Fruit fly (Drosophila melanogaster) whole organism, embryonic: ENCODE measurements around the gene CG9372.

Experiments
- ATbp ChIP-seq: fragments of 200-800 bp; sonication (Bioruptor generic); optimal IDR thresholded peaks from 2 replicates; lab custom pipeline; 2017; ENCODE audit warnings: missing biosample characterization, mild to moderate bottlenecking, missing genetic modification characterization, missing genetic modification reagents
- Ada2b ChIP-seq: fragments of 200-800 bp; sonication (Bioruptor generic); IDR thresholded peaks from 2 replicates; pipeline ENCODE4 v1.3.6; 2022; ENCODE audit warnings: missing biosample characterization, missing genetic modification characterization
- CG10209 ChIP-seq: fragments of 200-800 bp; sonication (Bioruptor generic); optimal IDR thresholded peaks from 3 replicates; lab custom pipeline; 2017; ENCODE audit warnings: missing biosample characterization, mild to moderate bottlenecking, missing genetic modification characterization, missing genetic modification reagents
- CG10321 ChIP-seq: fragments of 200-800 bp; sonication (Bioruptor generic); IDR thresholded peaks from 2 replicates; pipeline ENCODE4 v1.3.6; 2022; ENCODE audit warnings: missing biosample characterization, missing genetic modification characterization
- CG10543 ChIP-seq: fragments of 200-800 bp; sonication (Bioruptor generic); optimal IDR thresholded peaks from 3 replicates; lab custom pipeline; 2017; ENCODE audit warnings: missing biosample characterization, mild to moderate bottlenecking, missing genetic modification characterization, moderate library complexity
- CG11504 ChIP-seq: fragments of 200-800 bp; sonication (Bioruptor generic); optimal IDR thresholded peaks from 3 replicates; lab custom pipeline; 2019; ENCODE audit warnings: missing biosample characterization, mild to moderate bottlenecking, missing genetic modification characterization, moderate library complexity
- CG1233 ChIP-seq: fragments of 200-800 bp; sonication (Bioruptor generic); optimal IDR thresholded peaks from 4 replicates; lab custom pipeline; 2018; ENCODE audit warnings: missing biosample characterization, mild to moderate bottlenecking, missing genetic modification characterization
- CG14050 ChIP-seq: fragments of 200-800 bp; sonication (Bioruptor generic); IDR thresholded peaks from 3 replicates; pipeline ENCODE4 v1.3.6; 2022; ENCODE audit warnings: missing biosample characterization, missing genetic modification characterization
- CG14710 ChIP-seq: fragments of 200-800 bp; sonication (Bioruptor generic); optimal IDR thresholded peaks from 3 replicates; lab custom pipeline; 2019; ENCODE audit warnings: missing biosample characterization, mild to moderate bottlenecking, missing genetic modification characterization, moderate library complexity
- CG15073 ChIP-seq: fragments of 200-800 bp; sonication (Bioruptor generic); optimal IDR thresholded peaks from 2 replicates; lab custom pipeline; 2016; ENCODE audit warnings: missing biosample characterization, missing genetic modification characterization
- CG17612 ChIP-seq: fragments of 200-800 bp; sonication (Bioruptor generic); IDR thresholded peaks from 2 replicates; pipeline ENCODE4 v1.3.6; 2022; ENCODE audit warnings: missing biosample characterization, missing genetic modification characterization
- CG1792 ChIP-seq: fragments of 200-800 bp; sonication (Bioruptor generic); optimal IDR thresholded peaks from 2 replicates; lab custom pipeline; 2016; ENCODE audit warnings: missing biosample characterization, missing genetic modification characterization
- CG18262 ChIP-seq: fragments of 200-800 bp; optimal IDR thresholded peaks from 3 replicates; lab custom pipeline; 2019; ENCODE audit warnings: missing biosample characterization, mild to moderate bottlenecking, missing genetic modification characterization, moderate library complexity
- CG4360 ChIP-seq: fragments of 200-800 bp; sonication (Bioruptor generic); IDR thresholded peaks from 2 replicates; pipeline ENCODE4 v1.3.6; 2022; ENCODE audit warnings: missing biosample characterization, missing genetic modification characterization
- CG5953 ChIP-seq: fragments of 200-800 bp; sonication (Bioruptor generic); IDR thresholded peaks from 2 replicates; pipeline ENCODE4 v1.3.6; 2022; ENCODE audit warnings: missing biosample characterization, missing genetic modification characterization
- CG6791 ChIP-seq: fragments of 200-800 bp; sonication (Bioruptor generic); IDR thresholded peaks from 3 replicates; pipeline ENCODE4 v1.3.6; 2022; ENCODE audit warnings: missing biosample characterization, missing genetic modification characterization; ENCODE audit not compliant: partially characterized antibody
- CG8388 ChIP-seq: fragments of 200-800 bp; sonication (Bioruptor generic); optimal IDR thresholded peaks from 2 replicates; lab custom pipeline; 2019; ENCODE audit warnings: missing biosample characterization, mild to moderate bottlenecking, missing genetic modification characterization, moderate library complexity
- CoRest ChIP-seq: fragments of 200-800 bp; sonication (Bioruptor generic); optimal IDR thresholded peaks from 3 replicates; lab custom pipeline; 2018; ENCODE audit warnings: missing biosample characterization, mild to moderate bottlenecking, missing genetic modification characterization, moderate library complexity
- D19B ChIP-seq: fragments of 200-800 bp; sonication (Bioruptor generic); optimal IDR thresholded peaks from 2 replicates; lab custom pipeline; 2017; ENCODE audit warnings: missing biosample characterization, mild to moderate bottlenecking, missing genetic modification characterization
- Dref ChIP-seq: fragments of 200-800 bp; sonication (Bioruptor generic); IDR thresholded peaks from 2 replicates; pipeline ENCODE4 v1.3.6; 2022; ENCODE audit warnings: missing biosample characterization, missing genetic modification characterization
- Eip74EF ChIP-seq, 2 experiments: fragments of 200-800 bp in 1 of 2; fragments of >200 bp in 1 of 2; sonication (Bioruptor generic) in 1 of 2; optimal IDR thresholded peaks; 2 replicates each; lab custom pipeline; 2017 to 2019; ENCODE audit warnings: missing biosample characterization in 2 of 2, missing genetic modification characterization in 2 of 2, mild to moderate bottlenecking in 1 of 2, moderate library complexity in 1 of 2
- Fer3 ChIP-seq: fragments of 200-800 bp; sonication (Bioruptor generic); optimal IDR thresholded peaks from 2 replicates; lab custom pipeline; 2018; ENCODE audit warnings: missing biosample characterization, mild to moderate bottlenecking, missing genetic modification characterization, moderate library complexity
- Hr78 ChIP-seq, 2 experiments: fragments of 200-800 bp in 1 of 2; fragments of >200 bp in 1 of 2; sonication (Bioruptor generic) in 1 of 2; optimal IDR thresholded peaks; 2 replicates each; lab custom pipeline; 2017 to 2019; ENCODE audit warnings: missing biosample characterization in 2 of 2, missing genetic modification characterization in 2 of 2, mild to moderate bottlenecking in 1 of 2, moderate library complexity in 1 of 2
- Nf-YB ChIP-seq: fragments of 200-800 bp; sonication (Bioruptor generic); optimal IDR thresholded peaks from 3 replicates; lab custom pipeline; 2019; ENCODE audit warnings: missing biosample characterization, mild to moderate bottlenecking, missing genetic modification characterization, moderate library complexity
- Pdp1 ChIP-seq, 2 experiments: fragments of 200-800 bp; sonication (Bioruptor generic); optimal IDR thresholded peaks; 3 replicates each; lab custom pipeline; 2016; ENCODE audit warnings: missing biosample characterization in 2 of 2, missing genetic modification characterization in 2 of 2, mild to moderate bottlenecking in 1 of 2, moderate library complexity in 1 of 2
- Sry-β ChIP-seq: fragments of 200-800 bp; sonication (Bioruptor generic); optimal IDR thresholded peaks from 2 replicates; lab custom pipeline; 2018; ENCODE audit warnings: missing biosample characterization, mild to moderate bottlenecking, missing genetic modification characterization, moderate library complexity
- bcd ChIP-seq: fragments of 200-800 bp; sonication (Bioruptor generic); optimal IDR thresholded peaks from 2 replicates; lab custom pipeline; 2017; ENCODE audit warnings: missing biosample characterization, mild to moderate bottlenecking, missing genetic modification characterization
- btn ChIP-seq: fragments of 200-800 bp; sonication (Bioruptor generic); optimal IDR thresholded peaks from 2 replicates; lab custom pipeline; 2016; ENCODE audit warnings: missing biosample characterization, missing genetic modification characterization
- chif ChIP-seq, 2 experiments: fragments of 200-800 bp; sonication (Bioruptor generic); optimal IDR thresholded peaks; 3 replicates each; lab custom pipeline; 2016; ENCODE audit warnings: missing biosample characterization in 2 of 2, missing genetic modification characterization in 2 of 2
- croc ChIP-seq: fragments of 200-800 bp; sonication (Bioruptor generic); conservative IDR thresholded peaks from 3 replicates; pipeline ENCODE4 v1.3.6; 2022; ENCODE audit warnings: missing biosample characterization, missing genetic modification characterization
- dmrt11E ChIP-seq: fragments of 200-800 bp; sonication (Bioruptor generic); optimal IDR thresholded peaks from 3 replicates; lab custom pipeline; 2018; ENCODE audit warnings: missing biosample characterization, mild to moderate bottlenecking, missing genetic modification characterization, moderate library complexity
- dmrt99B ChIP-seq: fragments of 200-800 bp; sonication (Bioruptor generic); optimal IDR thresholded peaks from 2 replicates; lab custom pipeline; 2018; ENCODE audit warnings: missing biosample characterization, mild to moderate bottlenecking, missing genetic modification characterization, moderate library complexity
- fd96Cb ChIP-seq: fragments of 200-800 bp; sonication (Bioruptor generic); optimal IDR thresholded peaks from 2 replicates; lab custom pipeline; 2018; ENCODE audit warnings: missing biosample characterization, mild to moderate bottlenecking, missing genetic modification characterization, moderate library complexity
- gcm ChIP-seq: fragments of 200-800 bp; sonication (Bioruptor generic); optimal IDR thresholded peaks from 2 replicates; lab custom pipeline; 2019; ENCODE audit warnings: missing biosample characterization, mild to moderate bottlenecking, missing genetic modification characterization, moderate library complexity
- grn ChIP-seq: fragments of 200-800 bp; sonication (Bioruptor generic); optimal IDR thresholded peaks from 3 replicates; lab custom pipeline; 2017; ENCODE audit warnings: missing biosample characterization, missing genetic modification characterization
- gsb ChIP-seq: fragments of 200-800 bp; sonication (Bioruptor generic); IDR thresholded peaks from 2 replicates; pipeline ENCODE4 v1.3.6; 2022; ENCODE audit warnings: missing biosample characterization, missing genetic modification characterization
- jigr1 ChIP-seq: fragments of 200-800 bp; sonication (Bioruptor generic); IDR thresholded peaks from 3 replicates; pipeline ENCODE4 v1.3.6; 2022; ENCODE audit warnings: missing biosample characterization, missing genetic modification characterization
- lola ChIP-seq, 3 experiments: fragments of >200 bp in 2 of 3; fragments of 200-800 bp in 1 of 3; sonication (Bioruptor generic) in 1 of 3; optimal IDR thresholded peaks; 2 replicates each; lab custom pipeline; 2017 to 2019; ENCODE audit warnings: missing biosample characterization in 3 of 3, missing genetic modification characterization in 3 of 3, mild to moderate bottlenecking in 1 of 3, moderate library complexity in 1 of 3
- nmo ChIP-seq: fragments of 200-800 bp; sonication (Bioruptor generic); optimal IDR thresholded peaks from 2 replicates; lab custom pipeline; 2018; ENCODE audit warnings: missing biosample characterization, mild to moderate bottlenecking, missing genetic modification characterization, moderate library complexity
- nom ChIP-seq: fragments of 200-800 bp; sonication (Bioruptor generic); optimal IDR thresholded peaks from 2 replicates; lab custom pipeline; 2017; ENCODE audit warnings: missing biosample characterization, missing genetic modification characterization, mild to moderate bottlenecking, moderate library complexity, missing genetic modification reagents
- org-1 ChIP-seq: fragments of 200-800 bp; sonication (Bioruptor generic); optimal IDR thresholded peaks from 2 replicates; lab custom pipeline; 2017; ENCODE audit warnings: missing biosample characterization, missing genetic modification characterization
- prd ChIP-seq, 3 experiments: fragments of >200 bp in 2 of 3; fragments of 200-800 bp in 1 of 3; sonication (Bioruptor generic) in 1 of 3; optimal IDR thresholded peaks in 2 of 3; IDR thresholded peaks in 1 of 3; 2 replicates in 2 of 3; 3 replicates in 1 of 3; pipeline versions ENCODE4 v1.3.6 to Lab custom; 2017 to 2022; ENCODE audit warnings: missing biosample characterization in 1 of 3, missing genetic modification characterization in 1 of 3
- sens ChIP-seq: fragments of 200-800 bp; sonication (Bioruptor generic); peaks from one replicate; lab custom pipeline; 2016; ENCODE audit warnings: missing biosample characterization, missing genetic modification characterization
- seq ChIP-seq: fragments of 200-800 bp; sonication (Bioruptor generic); IDR thresholded peaks from 2 replicates; pipeline ENCODE4 v1.3.6; 2022; ENCODE audit warnings: missing biosample characterization, missing genetic modification characterization
- stc ChIP-seq: fragments of 200-800 bp; sonication (Bioruptor generic); IDR thresholded peaks from 2 replicates; pipeline ENCODE4 v1.3.6; 2022; ENCODE audit warnings: missing biosample characterization, missing genetic modification characterization
- twi ChIP-seq: fragments of 200-800 bp; optimal IDR thresholded peaks from 2 replicates; lab custom pipeline; 2019; ENCODE audit warnings: missing biosample characterization, mild to moderate bottlenecking, missing genetic modification characterization, moderate library complexity
- unpg ChIP-seq: fragments of 200-800 bp; sonication (Bioruptor generic); optimal IDR thresholded peaks from 3 replicates; lab custom pipeline; 2018; ENCODE audit warnings: missing biosample characterization, mild to moderate bottlenecking, missing genetic modification characterization, moderate library complexity
- vvl ChIP-seq: fragments of 200-800 bp; sonication (Bioruptor generic); IDR thresholded peaks from 2 replicates; pipeline ENCODE4 v1.3.6; 2022; ENCODE audit warnings: missing biosample characterization, missing genetic modification characterization

The CG9372 gene

dm6 chr3L:19575650-19576049 is 30.4 kb upstream of the CG9372 start (continued):
- TF ChIP-seq CoRest (tag; lab: Kevin White, UChicago) (peak; percentile 13), gsb (GFP tag; lab: Robert Waterston, UW) (0 out of 2 replicates have a peak, but pooled peaks have one; percentile 19), CG4360 (GFP tag; lab: Robert Waterston, UW) (no peak), Pdp1 (GFP tag; optimal IDR thresholded peaks at IDR 0.05; lab: Kevin White, UChicago) (peak; percentile 11 to 59), bcd (GFP tag; lab: Kevin White, UChicago) (peak; percentile 16), Eip74EF (GFP tag; optimal IDR thresholded peaks at IDR 0.05; lab: Kevin White, UChicago) (peak in 1 of 2 experiments; percentile 35), Nf-YB (GFP tag; lab: Kevin White, UChicago) (peak; percentile 28), CG10209 (GFP tag; lab: Kevin White, UChicago) (peak; percentile 57), ATbp (GFP tag; lab: Kevin White, UChicago) (peak; percentile 81), jigr1 (GFP tag; lab: Robert Waterston, UW) (no peak), Ada2b (GFP tag; lab: Robert Waterston, UW) (0 out of 2 replicates have a peak, but pooled peaks have one; percentile 7), CG11504 (tag; lab: Kevin White, UChicago) (peak; percentile 36), sens (GFP tag; lab: Kevin White, UChicago) (peak; percentile 83), fd96Cb (peak; percentile 10), org-1 (peak; percentile 80), prd (optimal IDR thresholded peaks at IDR 0.05; lab: Kevin White, UChicago) (no peak), prd (GFP tag; IDR thresholded peaks at IDR 0.05; lab: Robert Waterston, UW) (no peak), gcm (peak; percentile 48), CG5953 (GFP tag; lab: Robert Waterston, UW) (peak; percentile 33; the same call in 1 of the 2 replicates), CG1792 (peak; percentile 49), CG17612 (GFP tag; lab: Robert Waterston, UW) (0 out of 2 replicates have a peak, but pooled peaks have one; percentile 21), CG10543 (GFP tag; lab: Kevin White, UChicago) (peak; percentile 75), grn (peak; percentile 1), vvl (GFP tag; lab: Robert Waterston, UW) (peak; percentile 46; the same call in 1 of the 2 replicates), nom (GFP tag; lab: Kevin White, UChicago) (no peak), croc (no peak), Sry-β (GFP tag; lab: Kevin White, UChicago) (peak; percentile 26), CG14050 (GFP tag; lab: Robert Waterston, UW) (peak; percentile 23; the same call in 2 of the 3 replicates), chif (GFP tag; optimal IDR thresholded peaks at IDR 0.05; lab: Kevin White, UChicago) (peak; percentile 4 to 25), CG8388 (GFP tag; lab: Kevin White, UChicago) (peak; percentile 12), btn (peak; percentile 16), dmrt99B (tag; lab: Kevin White, UChicago) (peak; percentile 49), stc (GFP tag; lab: Robert Waterston, UW) (peak; percentile 32; the same call in 1 of the 2 replicates), CG6791 (GFP tag; lab: Robert Waterston, UW) (no peak), CG10321 (GFP tag; lab: Robert Waterston, UW) (no peak), unpg (GFP tag; lab: Kevin White, UChicago) (peak; percentile 53), Dref (GFP tag; lab: Robert Waterston, UW) (no peak), twi (tag; lab: Kevin White, UChicago) (peak; percentile 60), Hr78 (GFP tag; optimal IDR thresholded peaks at IDR 0.05; lab: Kevin White, UChicago) (peak in 1 of 2 experiments; percentile 33), seq (no peak), CG1233 (peak; percentile 46), nmo (peak; percentile 11), Fer3 (peak; percentile 18), CG18262 (peak; percentile 30), CG15073 (no peak), lola (GFP tag; optimal IDR thresholded peaks at IDR 0.05; lab: Kevin White, UChicago) (peak in 1 of 3 experiments; percentile 12), CG14710 (tag; lab: Kevin White, UChicago) (peak; percentile 21), D19B (no peak), dmrt11E (tag; lab: Kevin White, UChicago) (peak; percentile 10)
